Fruit fly (Drosophila melanogaster) whole organism, wandering third instar larva: ENCODE measurements around the gene CG14618.

Source experiments
- CG32264 ChIP-seq: fragments of 200-800 bp; sonication (Bioruptor generic); optimal IDR thresholded peaks from 2 replicates; lab custom pipeline; 2016; ENCODE audit warnings: missing biosample characterization, missing genetic modification characterization
- CrebA ChIP-seq: fragments of 200-800 bp; sonication (Bioruptor generic); optimal IDR thresholded peaks from 2 replicates; lab custom pipeline; 2016; ENCODE audit warnings: missing biosample characterization, mild to moderate bottlenecking, missing genetic modification characterization, borderline replicate concordance
- Dfd ChIP-seq: fragments of >200 bp; optimal IDR thresholded peaks from 2 replicates; lab custom pipeline; 2017; ENCODE audit warnings: missing biosample characterization, missing genetic modification characterization
- Dif ChIP-seq: fragments of 200-275, 200-300 bp; sonication (Bioruptor generic); optimal IDR thresholded peaks from 2 replicates; lab custom pipeline; 2018; ENCODE audit warnings: missing biosample characterization, missing genetic modification characterization; ENCODE audit not compliant: partially characterized antibody
- GATAd ChIP-seq: sonication (Bioruptor generic); optimal IDR thresholded peaks from 2 replicates; lab custom pipeline; 2016; ENCODE audit warnings: missing biosample characterization, missing genetic modification characterization
- HLH106 ChIP-seq: fragments of 200-800 bp; optimal IDR thresholded peaks from 3 replicates; lab custom pipeline; 2019; ENCODE audit warnings: missing biosample characterization, mild to moderate bottlenecking, missing genetic modification characterization, moderate library complexity
- Hnf4 ChIP-seq: fragments of 200-800 bp; sonication (Bioruptor generic); optimal IDR thresholded peaks from 2 replicates; lab custom pipeline; 2016; ENCODE audit warnings: missing biosample characterization, mild to moderate bottlenecking, missing genetic modification characterization
- Mio ChIP-seq: sonication (Bioruptor generic); optimal IDR thresholded peaks from 2 replicates; lab custom pipeline; 2016; ENCODE audit warnings: missing biosample characterization, missing genetic modification characterization
- Myc ChIP-seq: fragments of >200 bp; optimal IDR thresholded peaks from 2 replicates; lab custom pipeline; 2017
- N ChIP-seq: fragments of >200 bp; optimal IDR thresholded peaks from 2 replicates; lab custom pipeline; 2018; ENCODE audit warnings: missing biosample characterization, missing external identifiers, missing genetic modification characterization
- OdsH ChIP-seq: fragments of 200-800 bp; sonication (Bioruptor generic); optimal IDR thresholded peaks from 2 replicates; lab custom pipeline; 2016; ENCODE audit warnings: missing biosample characterization, mild to moderate bottlenecking, missing genetic modification characterization
- Rel ChIP-seq, 2 experiments: fragments of 200-800 bp; sonication (Bioruptor generic) in 1 of 2; optimal IDR thresholded peaks; 2 replicates in 1 of 2; 3 replicates in 1 of 2; lab custom pipeline; 2016 to 2019; ENCODE audit warnings: mild to moderate bottlenecking in 2 of 2, missing biosample characterization in 2 of 2, missing genetic modification characterization in 2 of 2, moderate library complexity in 1 of 2
- Vsx2 ChIP-seq: fragments of 200-300, 225-300 bp; sonication (Bioruptor generic); optimal IDR thresholded peaks from 2 replicates; lab custom pipeline; 2018; ENCODE audit warnings: missing biosample characterization, missing genetic modification characterization; ENCODE audit not compliant: partially characterized antibody
- br ChIP-seq: fragments of 200-800 bp; sonication (Bioruptor generic); optimal IDR thresholded peaks from 2 replicates; lab custom pipeline; 2016; ENCODE audit warnings: missing biosample characterization, missing genetic modification characterization
- brk ChIP-seq: fragments of 200-800 bp; sonication (Bioruptor generic); optimal IDR thresholded peaks from 2 replicates; lab custom pipeline; 2016; ENCODE audit warnings: missing biosample characterization, mild to moderate bottlenecking, missing genetic modification characterization
- dl ChIP-seq, 2 experiments: fragments of 175-275, 200-275 bp in 1 of 2; fragments of 200-275 bp in 1 of 2; sonication (Bioruptor generic); optimal IDR thresholded peaks; lab custom pipeline; 2018; ENCODE audit warnings: mild to moderate bottlenecking in 2 of 2, missing biosample characterization in 2 of 2, missing genetic modification characterization in 2 of 2, moderate library complexity in 2 of 2; ENCODE audit not compliant: partially characterized antibody in 2 of 2, insufficient read depth in 1 of 2
- dmrt93B ChIP-seq: fragments of 200-800 bp; sonication (Bioruptor generic); optimal IDR thresholded peaks from 2 replicates; lab custom pipeline; 2018; ENCODE audit warnings: missing biosample characterization, mild to moderate bottlenecking, missing genetic modification characterization
- dsf ChIP-seq: sonication (Bioruptor generic); optimal IDR thresholded peaks from 2 replicates; lab custom pipeline; 2016; ENCODE audit warnings: missing biosample characterization, missing genetic modification characterization, borderline replicate concordance
- foxo ChIP-seq, 2 experiments: fragments of 200-800 bp; sonication (Bioruptor generic); optimal IDR thresholded peaks; 2 replicates in 1 of 2; 3 replicates in 1 of 2; lab custom pipeline; 2016 to 2017; ENCODE audit warnings: missing biosample characterization in 2 of 2, missing genetic modification characterization in 2 of 2
- fru ChIP-seq: fragments of 200-800 bp; sonication (Bioruptor generic); optimal IDR thresholded peaks from 3 replicates; lab custom pipeline; 2016; ENCODE audit warnings: missing biosample characterization, mild to moderate bottlenecking, missing genetic modification characterization
- h ChIP-seq: fragments of 200-800 bp; sonication (Bioruptor generic); optimal IDR thresholded peaks from 3 replicates; lab custom pipeline; 2016; ENCODE audit warnings: missing biosample characterization, mild to moderate bottlenecking, missing genetic modification characterization
- jim ChIP-seq: fragments of 175-275, 200-325 bp; sonication (Bioruptor generic); optimal IDR thresholded peaks from 2 replicates; lab custom pipeline; 2016; ENCODE audit warnings: missing biosample characterization, mild to moderate bottlenecking, missing genetic modification characterization
- lola ChIP-seq: fragments of >200 bp; optimal IDR thresholded peaks from 2 replicates; lab custom pipeline; 2017; ENCODE audit warnings: missing biosample characterization, missing genetic modification characterization
- pan ChIP-seq: fragments of >200 bp; optimal IDR thresholded peaks from 2 replicates; lab custom pipeline; 2017
- psq ChIP-seq: fragments of 200-800 bp; sonication (Bioruptor generic); optimal IDR thresholded peaks from 3 replicates; lab custom pipeline; 2017; ENCODE audit warnings: missing biosample characterization, mild to moderate bottlenecking, missing genetic modification characterization, moderate library complexity
- sage ChIP-seq: fragments of 200-800 bp; sonication (Bioruptor generic); optimal IDR thresholded peaks from 2 replicates; lab custom pipeline; 2016; ENCODE audit warnings: missing biosample characterization, mild to moderate bottlenecking, missing genetic modification characterization
- tai ChIP-seq: sonication (Bioruptor generic); optimal IDR thresholded peaks from 2 replicates; lab custom pipeline; 2016; ENCODE audit warnings: missing biosample characterization, missing genetic modification characterization

The CG14618 gene

DNA sequence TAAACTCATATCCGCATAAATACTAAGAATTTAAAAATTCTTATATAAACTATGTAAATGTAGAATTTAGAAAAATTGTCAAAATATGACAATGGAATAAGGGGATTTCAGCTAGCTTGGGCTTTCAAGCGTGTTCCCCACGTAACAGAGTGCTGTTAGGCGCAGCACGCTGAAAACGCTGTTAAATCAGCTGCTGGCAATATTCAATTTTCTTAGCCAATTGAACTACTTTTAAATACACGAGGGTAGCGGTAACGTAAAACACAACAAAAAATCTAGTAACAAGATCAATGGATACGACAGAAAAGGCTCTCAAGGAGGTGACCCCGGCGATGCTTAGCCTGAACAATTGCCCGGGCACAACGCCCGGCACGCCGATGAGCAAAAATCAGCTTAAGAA lies at the start of gene CG14618:
Gene CG14618 (plus strand): TSS at position 179 of the 400 bp plus-strand sequence.
- no peak for TF ChIP-seq dmrt93B (GFP tag; lab: Kevin White, UChicago)
- no peak for TF ChIP-seq Rel (GFP tag; optimal IDR thresholded peaks at IDR 0.05; lab: Kevin White, UChicago)
- peak; percentile 98 for TF ChIP-seq Rel (tag; optimal IDR thresholded peaks at IDR 0.05; lab: Kevin White, UChicago)
- TF ChIP-seq sage (GFP tag; lab: Kevin White, UChicago): no peak
- no peak for TF ChIP-seq dsf (GFP tag; lab: Kevin White, UChicago)

- peak; percentile 21 for TF ChIP-seq Myc
- peak; percentile 23 for TF ChIP-seq N
- TF ChIP-seq CrebA (GFP tag; lab: Kevin White, UChicago): peak; percentile 92
- TF ChIP-seq pan (lab: Kevin White, UChicago): peak; percentile 100
- TF ChIP-seq GATAd: peak; percentile 25
- TF ChIP-seq Mio (GFP tag; lab: Kevin White, UChicago): peak; percentile 91
- TF ChIP-seq Dfd: peak; percentile 100
These were observed 40.4 kb upstream of the CG14618 start for dm6 chrX:22432929-22433605.

dm6 chrX:22443046-22443445 lies 30.5 kb upstream of the CG14618 start:
- peak; percentile 72 for TF ChIP-seq Vsx2
- no peak for TF ChIP-seq lola (GFP tag; lab: Kevin White, UChicago)
- no peak for TF ChIP-seq HLH106 (tag; lab: Kevin White, UChicago)
- TF ChIP-seq Hnf4 (GFP tag; lab: Kevin White, UChicago): no peak
- TF ChIP-seq brk (GFP tag; lab: Kevin White, UChicago): no peak
- peak; percentile 79 for TF ChIP-seq Myc
- TF ChIP-seq N: peak; percentile 40

- TF ChIP-seq Hnf4 (GFP tag; lab: Kevin White, UChicago) (no peak), foxo (GFP tag; optimal IDR thresholded peaks at IDR 0.05; lab: Kevin White, UChicago) (peak in 1 of 2 experiments; percentile 2)
These were observed 30.0 kb upstream of the CG14618 start for dm6 chrX:22443518-22443917.

DNA sequence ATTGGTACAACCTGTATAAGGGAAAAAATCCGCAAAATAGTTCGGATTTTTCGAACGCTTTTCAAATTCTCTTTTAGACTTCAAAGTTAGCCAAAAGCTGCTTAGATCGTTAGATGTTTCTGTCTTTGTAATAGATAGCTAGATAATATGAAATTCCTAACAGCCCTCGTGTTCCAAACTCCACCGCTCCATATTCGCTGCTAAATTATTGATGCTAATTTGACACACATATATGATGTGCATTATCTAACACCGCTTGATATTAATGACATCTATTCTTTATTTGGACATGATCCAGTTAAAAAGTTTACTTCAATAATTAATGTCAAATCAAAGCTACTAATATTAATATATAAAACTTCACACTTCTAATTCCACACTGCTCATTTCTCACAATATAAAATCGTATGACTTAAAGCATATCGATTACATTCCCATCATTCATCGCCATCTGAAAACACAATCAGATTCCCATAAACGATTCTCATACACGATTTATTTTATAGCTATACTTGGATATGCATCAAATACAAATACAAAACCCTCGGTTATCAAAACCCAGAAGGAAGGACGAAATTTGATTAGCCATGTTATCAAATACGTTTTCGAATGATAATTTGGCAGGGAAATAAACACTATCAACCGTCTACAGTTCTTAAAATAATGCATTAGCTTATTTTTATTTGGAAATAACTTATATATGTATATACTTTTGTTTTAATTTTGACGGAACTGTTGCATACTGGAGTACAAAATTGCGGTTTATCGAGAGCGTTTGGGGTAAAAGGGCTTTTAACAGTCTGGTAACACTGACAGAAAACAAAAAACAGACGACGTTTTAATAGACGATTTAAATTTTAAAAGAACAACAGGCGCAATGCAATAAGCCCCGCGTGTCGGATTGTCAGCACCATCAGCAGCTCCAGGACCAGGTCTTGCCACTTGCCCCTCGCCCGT lies 29.3 kb upstream of the CG14618 start, which contains the start of gene CG14621:
Gene CG14621 (plus strand): TSS at position 274 of the 957 bp plus-strand sequence.
- peak; percentile 22 for TF ChIP-seq sage (GFP tag; lab: Kevin White, UChicago)
- TF ChIP-seq dl (GFP tag; optimal IDR thresholded peaks at IDR 0.05; lab: Kevin White, UChicago; ENCODE audit: insufficient read depth in 1 of 2, partially characterized antibody in 2 of 2): peak; percentile 3 to 49
- TF ChIP-seq Vsx2: peak; percentile 97
- no peak for TF ChIP-seq psq (GFP tag; lab: Kevin White, UChicago)
- no peak for TF ChIP-seq br (GFP tag; lab: Kevin White, UChicago)
- no peak for TF ChIP-seq brk (GFP tag; lab: Kevin White, UChicago)
- peak; percentile 1 for TF ChIP-seq OdsH
- TF ChIP-seq fru (GFP tag; lab: Kevin White, UChicago): no peak
- no peak for TF ChIP-seq jim
- TF ChIP-seq tai: peak; percentile 25
- TF ChIP-seq pan (lab: Kevin White, UChicago): no peak
- TF ChIP-seq lola (GFP tag; lab: Kevin White, UChicago): no peak
- TF ChIP-seq CG32264: no peak
- TF ChIP-seq Dif (GFP tag; lab: Kevin White, UChicago): peak; percentile 84
- no peak for TF ChIP-seq h (GFP tag; lab: Kevin White, UChicago)
